Fruit fly (Drosophila melanogaster) whole organism, adult: ENCODE measurements around the gene Edg91.

Experiments used
- CG11617 ChIP-seq: fragments of 200-800 bp; sonication (Bioruptor generic); optimal IDR thresholded peaks from 2 replicates; lab custom pipeline; 2017; ENCODE audit warnings: mild to moderate bottlenecking, missing biosample characterization, missing genetic modification reagents, missing genetic modification characterization
- CG12768 ChIP-seq: fragments of 200-800 bp; sonication (Bioruptor generic); optimal IDR thresholded peaks from 2 replicates; lab custom pipeline; 2017; ENCODE audit warnings: missing biosample characterization, missing genetic modification characterization, mild to moderate bottlenecking, moderate library complexity, missing genetic modification reagents
- CG14711 ChIP-seq: fragments of 200-800 bp; sonication (Bioruptor generic); optimal IDR thresholded peaks from 2 replicates; lab custom pipeline; 2018; ENCODE audit warnings: missing biosample characterization, mild to moderate bottlenecking, missing genetic modification characterization, moderate library complexity
- CG1620 ChIP-seq: fragments of 200-800 bp; sonication (Bioruptor generic); optimal IDR thresholded peaks from 2 replicates; lab custom pipeline; 2016; ENCODE audit warnings: missing biosample characterization, missing genetic modification characterization
- CG33017 ChIP-seq: fragments of 200-800 bp; sonication (Bioruptor generic); optimal IDR thresholded peaks from 2 replicates; lab custom pipeline; 2018; ENCODE audit warnings: missing biosample characterization, mild to moderate bottlenecking, missing genetic modification characterization, moderate library complexity
- CG5204 ChIP-seq: fragments of 200-800 bp; sonication (Bioruptor generic); optimal IDR thresholded peaks from 2 replicates; lab custom pipeline; 2016; ENCODE audit warnings: missing biosample characterization, missing genetic modification characterization
- CG7045 ChIP-seq: fragments of 200-800 bp; sonication (Bioruptor generic); optimal IDR thresholded peaks from 2 replicates; lab custom pipeline; 2017; ENCODE audit warnings: missing biosample characterization, mild to moderate bottlenecking, missing genetic modification characterization
- CG7101 ChIP-seq: fragments of 200-800 bp; sonication (Bioruptor generic); optimal IDR thresholded peaks from 2 replicates; lab custom pipeline; 2018; ENCODE audit warnings: missing biosample characterization, mild to moderate bottlenecking, missing genetic modification characterization, moderate library complexity
- Clk ChIP-seq: fragments of 200-800 bp; sonication (Bioruptor generic); optimal IDR thresholded peaks from 2 replicates; lab custom pipeline; 2017; ENCODE audit warnings: missing biosample characterization, missing genetic modification characterization
- Crg-1 ChIP-seq: fragments of 200-800 bp; sonication (Bioruptor generic); optimal IDR thresholded peaks from 2 replicates; lab custom pipeline; 2016; ENCODE audit warnings: missing biosample characterization, missing genetic modification characterization
- Hr96 ChIP-seq: fragments of 200-800 bp; sonication (Bioruptor generic); optimal IDR thresholded peaks from 2 replicates; lab custom pipeline; 2016; ENCODE audit warnings: missing biosample characterization, missing genetic modification characterization
- Mnt ChIP-seq: fragments of 200-800 bp; sonication (Bioruptor generic); optimal IDR thresholded peaks from 2 replicates; lab custom pipeline; 2016; ENCODE audit warnings: missing biosample characterization, mild to moderate bottlenecking, missing genetic modification characterization
- bab1 ChIP-seq: fragments of 200-800 bp; sonication (Bioruptor generic); optimal IDR thresholded peaks from 3 replicates; lab custom pipeline; 2019; ENCODE audit warnings: missing biosample characterization, mild to moderate bottlenecking, missing genetic modification characterization, moderate library complexity
- cic ChIP-seq: fragments of 200-800 bp; sonication (Bioruptor generic); optimal IDR thresholded peaks from 2 replicates; lab custom pipeline; 2017; ENCODE audit warnings: missing biosample characterization, mild to moderate bottlenecking, missing genetic modification characterization, moderate library complexity
- cnc ChIP-seq, 2 experiments: fragments of >200 bp; optimal IDR thresholded peaks; 2 replicates each; lab custom pipeline; 2017
- kay ChIP-seq: fragments of 200-800 bp; sonication (Bioruptor generic); peaks from one replicate; lab custom pipeline; 2016; ENCODE audit warnings: missing biosample characterization, missing genetic modification characterization, borderline replicate concordance
- ovo ChIP-seq: fragments of 200-800 bp; sonication (Bioruptor generic); optimal IDR thresholded peaks from 2 replicates; lab custom pipeline; 2016; ENCODE audit warnings: missing biosample characterization, missing genetic modification characterization
- pad ChIP-seq: fragments of 200-800 bp; sonication (Bioruptor generic); optimal IDR thresholded peaks from 3 replicates; lab custom pipeline; 2017; ENCODE audit warnings: missing biosample characterization, missing genetic modification characterization, mild to moderate bottlenecking, moderate library complexity, missing genetic modification reagents
- tj ChIP-seq: fragments of 200-800 bp; sonication (Bioruptor generic); optimal IDR thresholded peaks from 3 replicates; lab custom pipeline; 2017; ENCODE audit warnings: missing biosample characterization, mild to moderate bottlenecking, missing genetic modification characterization, moderate library complexity
- toe ChIP-seq: fragments of 200-800 bp; sonication (Bioruptor generic); optimal IDR thresholded peaks from 2 replicates; lab custom pipeline; 2016; ENCODE audit warnings: missing biosample characterization, missing genetic modification characterization

The Edg91 gene

dm6 chr3R:17604880-17605667 lies 6.2 kb downstream of the Edg91 start:
- TF ChIP-seq CG33017 (tag; lab: Kevin White, UChicago) (peak; percentile 29), Mnt (GFP tag; lab: Kevin White, UChicago) (peak; percentile 38), kay (GFP tag; lab: Kevin White, UChicago) (no peak), Hr96 (peak; percentile 16), CG12768 (peak; percentile 21), pad (peak; percentile 5), CG14711 (tag; lab: Kevin White, UChicago) (no peak), CG7045 (GFP tag; lab: Kevin White, UChicago) (peak; percentile 29), CG5204 (GFP tag; lab: Kevin White, UChicago) (peak; percentile 55)

dm6 chr3R:17604198-17604879 lies 7.0 kb downstream of the Edg91 start:
- TF ChIP-seq ovo (GFP tag; lab: Kevin White, UChicago) (no peak), CG12768 (peak; percentile 69), CG5204 (GFP tag; lab: Kevin White, UChicago) (peak; percentile 54), Clk (GFP tag; lab: Kevin White, UChicago) (peak; percentile 13), Mnt (GFP tag; lab: Kevin White, UChicago) (no peak), Hr96 (peak; percentile 6), CG11617 (peak; percentile 38), cic (GFP tag; lab: Kevin White, UChicago) (no peak), CG7101 (tag; lab: Kevin White, UChicago) (peak; percentile 61), CG1620 (GFP tag; lab: Kevin White, UChicago) (no peak), bab1 (GFP tag; lab: Kevin White, UChicago) (no peak), Crg-1 (GFP tag; lab: Kevin White, UChicago) (no peak), cnc (optimal IDR thresholded peaks at IDR 0.05; lab: Kevin White, UChicago) (no peak), kay (GFP tag; lab: Kevin White, UChicago) (no peak), toe (GFP tag; lab: Kevin White, UChicago) (peak; percentile 44), CG33017 (tag; lab: Kevin White, UChicago) (peak; percentile 75), pad (no peak), CG14711 (tag; lab: Kevin White, UChicago) (peak; percentile 50), CG7045 (GFP tag; lab: Kevin White, UChicago) (peak; percentile 79), tj (GFP tag; lab: Kevin White, UChicago) (no peak)

- TF ChIP-seq CG7101 (tag; lab: Kevin White, UChicago) (no peak), cnc (optimal IDR thresholded peaks at IDR 0.05; lab: Kevin White, UChicago) (no peak), Clk (GFP tag; lab: Kevin White, UChicago) (no peak), CG5204 (GFP tag; lab: Kevin White, UChicago) (no peak), tj (GFP tag; lab: Kevin White, UChicago) (peak; percentile 6), CG14711 (tag; lab: Kevin White, UChicago) (no peak), Mnt (GFP tag; lab: Kevin White, UChicago) (peak; percentile 59)
These were observed 7.6 kb downstream of the Edg91 start for dm6 chr3R:17603717-17604116.

DNA sequence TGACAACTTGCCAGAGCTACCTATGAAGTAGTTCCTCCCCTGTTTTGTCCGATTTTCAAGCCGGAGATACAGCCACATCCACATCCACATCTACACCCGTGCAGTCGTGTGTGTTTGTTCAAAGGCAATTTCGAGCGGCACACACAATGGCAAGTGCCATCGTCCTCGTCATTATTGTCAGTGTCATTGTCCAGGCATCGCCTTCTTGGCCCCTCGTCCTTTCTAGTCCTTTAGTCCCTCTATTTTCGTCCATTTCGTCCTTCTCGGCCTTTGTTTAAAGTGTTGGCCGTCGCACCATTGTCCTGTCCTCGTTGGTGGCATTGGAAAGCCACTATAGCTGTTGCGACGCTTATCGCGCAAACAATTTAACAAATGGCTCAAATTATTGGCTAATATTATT lies 8.3 kb downstream of the Edg91 start:
- TF ChIP-seq Clk (GFP tag; lab: Kevin White, UChicago) (no peak), Hr96 (no peak), CG11617 (no peak), Crg-1 (GFP tag; lab: Kevin White, UChicago) (no peak), CG14711 (tag; lab: Kevin White, UChicago) (no peak), cic (GFP tag; lab: Kevin White, UChicago) (no peak)

DNA sequence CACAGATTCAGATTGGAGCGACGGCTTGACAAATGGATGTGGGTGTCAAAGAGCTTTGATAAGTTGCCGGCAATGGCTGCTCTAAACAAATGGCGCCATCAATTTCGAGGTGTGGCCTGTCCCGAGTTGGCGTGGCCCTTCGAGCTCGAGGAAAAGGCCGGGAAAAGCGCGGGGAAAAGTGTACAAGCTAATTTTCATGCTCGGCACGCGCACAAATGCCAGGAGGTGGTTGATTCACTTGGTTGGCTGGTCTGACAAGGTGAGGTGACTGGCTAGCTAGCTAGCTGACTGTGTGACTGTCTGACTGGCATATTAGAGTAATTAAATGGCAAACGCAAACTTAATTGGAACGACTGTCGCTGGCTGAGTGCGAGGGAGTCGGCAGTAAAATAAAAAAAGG lies 9.4 kb downstream of the Edg91 start:
- TF ChIP-seq CG1620 (GFP tag; lab: Kevin White, UChicago) (no peak), CG14711 (tag; lab: Kevin White, UChicago) (no peak), CG7045 (GFP tag; lab: Kevin White, UChicago) (no peak), Clk (GFP tag; lab: Kevin White, UChicago) (no peak), ovo (GFP tag; lab: Kevin White, UChicago) (no peak), CG7101 (tag; lab: Kevin White, UChicago) (no peak), CG12768 (no peak), bab1 (GFP tag; lab: Kevin White, UChicago) (no peak), CG5204 (GFP tag; lab: Kevin White, UChicago) (no peak), kay (GFP tag; lab: Kevin White, UChicago) (no peak), CG11617 (no peak), Mnt (GFP tag; lab: Kevin White, UChicago) (no peak), toe (GFP tag; lab: Kevin White, UChicago) (no peak), tj (GFP tag; lab: Kevin White, UChicago) (no peak), cnc (optimal IDR thresholded peaks at IDR 0.05; lab: Kevin White, UChicago) (no peak), Crg-1 (GFP tag; lab: Kevin White, UChicago) (no peak)

dm6 chr3R:17599695-17600094 lies 11.6 kb downstream of the Edg91 start:
- no peak for TF ChIP-seq ovo (GFP tag; lab: Kevin White, UChicago)
- TF ChIP-seq toe (GFP tag; lab: Kevin White, UChicago), result no peak
- no peak for TF ChIP-seq CG12768
- TF ChIP-seq CG14711 (tag; lab: Kevin White, UChicago), result no peak
- TF ChIP-seq bab1 (GFP tag; lab: Kevin White, UChicago), result no peak
- TF ChIP-seq kay (GFP tag; lab: Kevin White, UChicago), result no peak
- TF ChIP-seq CG1620 (GFP tag; lab: Kevin White, UChicago), result no peak
- no peak for TF ChIP-seq cnc (optimal IDR thresholded peaks at IDR 0.05; lab: Kevin White, UChicago)
- TF ChIP-seq tj (GFP tag; lab: Kevin White, UChicago), result no peak
- no peak for TF ChIP-seq CG7045 (GFP tag; lab: Kevin White, UChicago)
- TF ChIP-seq pad, result no peak
- TF ChIP-seq cic (GFP tag; lab: Kevin White, UChicago), result no peak
- TF ChIP-seq Crg-1 (GFP tag; lab: Kevin White, UChicago), result no peak
- no peak for TF ChIP-seq Clk (GFP tag; lab: Kevin White, UChicago)
- TF ChIP-seq CG7101 (tag; lab: Kevin White, UChicago), result no peak
